Fruit fly (Drosophila melanogaster) whole organism, adult: ENCODE results near the gene eIF4EHP.

Experiments used
- CG11617 ChIP-seq: fragments of 200-800 bp; sonication (Bioruptor generic); optimal IDR thresholded peaks from 2 replicates; lab custom pipeline; 2017; ENCODE audit warnings: mild to moderate bottlenecking, missing biosample characterization, missing genetic modification reagents, missing genetic modification characterization
- CG12768 ChIP-seq: fragments of 200-800 bp; sonication (Bioruptor generic); optimal IDR thresholded peaks from 2 replicates; lab custom pipeline; 2017; ENCODE audit warnings: missing biosample characterization, missing genetic modification characterization, mild to moderate bottlenecking, moderate library complexity, missing genetic modification reagents
- CG14711 ChIP-seq: fragments of 200-800 bp; sonication (Bioruptor generic); optimal IDR thresholded peaks from 2 replicates; lab custom pipeline; 2018; ENCODE audit warnings: missing biosample characterization, mild to moderate bottlenecking, missing genetic modification characterization, moderate library complexity
- CG1620 ChIP-seq: fragments of 200-800 bp; sonication (Bioruptor generic); optimal IDR thresholded peaks from 2 replicates; lab custom pipeline; 2016; ENCODE audit warnings: missing biosample characterization, missing genetic modification characterization
- CG33017 ChIP-seq: fragments of 200-800 bp; sonication (Bioruptor generic); optimal IDR thresholded peaks from 2 replicates; lab custom pipeline; 2018; ENCODE audit warnings: missing biosample characterization, mild to moderate bottlenecking, missing genetic modification characterization, moderate library complexity
- CG5204 ChIP-seq: fragments of 200-800 bp; sonication (Bioruptor generic); optimal IDR thresholded peaks from 2 replicates; lab custom pipeline; 2016; ENCODE audit warnings: missing biosample characterization, missing genetic modification characterization
- CG7045 ChIP-seq: fragments of 200-800 bp; sonication (Bioruptor generic); optimal IDR thresholded peaks from 2 replicates; lab custom pipeline; 2017; ENCODE audit warnings: missing biosample characterization, mild to moderate bottlenecking, missing genetic modification characterization
- CG7101 ChIP-seq: fragments of 200-800 bp; sonication (Bioruptor generic); optimal IDR thresholded peaks from 2 replicates; lab custom pipeline; 2018; ENCODE audit warnings: missing biosample characterization, mild to moderate bottlenecking, missing genetic modification characterization, moderate library complexity
- Clk ChIP-seq: fragments of 200-800 bp; sonication (Bioruptor generic); optimal IDR thresholded peaks from 2 replicates; lab custom pipeline; 2017; ENCODE audit warnings: missing biosample characterization, missing genetic modification characterization
- Crg-1 ChIP-seq: fragments of 200-800 bp; sonication (Bioruptor generic); optimal IDR thresholded peaks from 2 replicates; lab custom pipeline; 2016; ENCODE audit warnings: missing biosample characterization, missing genetic modification characterization
- Hr96 ChIP-seq: fragments of 200-800 bp; sonication (Bioruptor generic); optimal IDR thresholded peaks from 2 replicates; lab custom pipeline; 2016; ENCODE audit warnings: missing biosample characterization, missing genetic modification characterization
- Mnt ChIP-seq: fragments of 200-800 bp; sonication (Bioruptor generic); optimal IDR thresholded peaks from 2 replicates; lab custom pipeline; 2016; ENCODE audit warnings: missing biosample characterization, mild to moderate bottlenecking, missing genetic modification characterization
- bab1 ChIP-seq: fragments of 200-800 bp; sonication (Bioruptor generic); optimal IDR thresholded peaks from 3 replicates; lab custom pipeline; 2019; ENCODE audit warnings: missing biosample characterization, mild to moderate bottlenecking, missing genetic modification characterization, moderate library complexity
- cic ChIP-seq: fragments of 200-800 bp; sonication (Bioruptor generic); optimal IDR thresholded peaks from 2 replicates; lab custom pipeline; 2017; ENCODE audit warnings: missing biosample characterization, mild to moderate bottlenecking, missing genetic modification characterization, moderate library complexity
- cnc ChIP-seq, 2 experiments: fragments of >200 bp; optimal IDR thresholded peaks; 2 replicates each; lab custom pipeline; 2017
- kay ChIP-seq: fragments of 200-800 bp; sonication (Bioruptor generic); peaks from one replicate; lab custom pipeline; 2016; ENCODE audit warnings: missing biosample characterization, missing genetic modification characterization, borderline replicate concordance
- ovo ChIP-seq: fragments of 200-800 bp; sonication (Bioruptor generic); optimal IDR thresholded peaks from 2 replicates; lab custom pipeline; 2016; ENCODE audit warnings: missing biosample characterization, missing genetic modification characterization
- pad ChIP-seq: fragments of 200-800 bp; sonication (Bioruptor generic); optimal IDR thresholded peaks from 3 replicates; lab custom pipeline; 2017; ENCODE audit warnings: missing biosample characterization, missing genetic modification characterization, mild to moderate bottlenecking, moderate library complexity, missing genetic modification reagents
- tj ChIP-seq: fragments of 200-800 bp; sonication (Bioruptor generic); optimal IDR thresholded peaks from 3 replicates; lab custom pipeline; 2017; ENCODE audit warnings: missing biosample characterization, mild to moderate bottlenecking, missing genetic modification characterization, moderate library complexity
- toe ChIP-seq: fragments of 200-800 bp; sonication (Bioruptor generic); optimal IDR thresholded peaks from 2 replicates; lab custom pipeline; 2016; ENCODE audit warnings: missing biosample characterization, missing genetic modification characterization

The eIF4EHP gene

dm6 chr3R:24092590-24093151 is 16.1 kb downstream of the eIF4EHP start:
- TF ChIP-seq CG14711 (tag; lab: Kevin White, UChicago) (no peak), tj (GFP tag; lab: Kevin White, UChicago) (no peak), CG7045 (no peak), CG7101 (tag; lab: Kevin White, UChicago) (no peak), Crg-1 (GFP tag; lab: Kevin White, UChicago) (no peak), CG11617 (GFP tag; lab: Kevin White, UChicago) (no peak), bab1 (GFP tag; lab: Kevin White, UChicago) (no peak)

DNA sequence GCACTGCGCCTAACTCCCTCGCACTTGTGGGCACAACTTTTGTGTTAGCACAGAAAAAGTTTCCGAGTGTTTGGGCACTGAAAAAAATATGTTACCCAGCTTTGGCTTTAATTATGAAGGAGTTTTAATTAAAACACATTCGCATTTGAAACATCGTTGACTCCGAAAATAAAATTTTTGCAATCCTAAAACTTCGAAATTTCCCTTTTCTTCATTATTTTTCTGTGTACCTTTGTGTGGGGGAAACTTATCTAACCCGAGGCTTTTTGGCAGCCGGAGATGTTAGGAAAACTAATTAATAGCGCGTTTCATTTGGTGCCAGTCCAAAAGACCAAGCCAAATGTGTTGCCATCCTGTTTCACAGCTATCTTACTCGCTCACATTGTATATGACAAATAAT is 17.1 kb downstream of the eIF4EHP start:
- TF ChIP-seq CG33017 (no peak), pad (GFP tag; lab: Kevin White, UChicago) (no peak), CG14711 (tag; lab: Kevin White, UChicago) (no peak), CG11617 (GFP tag; lab: Kevin White, UChicago) (no peak), ovo (GFP tag; lab: Kevin White, UChicago) (no peak), toe (GFP tag; lab: Kevin White, UChicago) (no peak), CG1620 (no peak), cic (no peak), CG7045 (no peak), CG7101 (tag; lab: Kevin White, UChicago) (no peak), bab1 (GFP tag; lab: Kevin White, UChicago) (no peak), CG12768 (GFP tag; lab: Kevin White, UChicago) (no peak), CG5204 (GFP tag; lab: Kevin White, UChicago) (no peak)

- TF ChIP-seq Mnt (GFP tag; lab: Kevin White, UChicago) (no peak), Crg-1 (GFP tag; lab: Kevin White, UChicago) (no peak), bab1 (GFP tag; lab: Kevin White, UChicago) (no peak), Hr96 (GFP tag; lab: Kevin White, UChicago) (no peak), CG5204 (GFP tag; lab: Kevin White, UChicago) (no peak), tj (GFP tag; lab: Kevin White, UChicago) (no peak), CG7045 (no peak), CG11617 (GFP tag; lab: Kevin White, UChicago) (no peak), Clk (GFP tag; lab: Kevin White, UChicago) (no peak), pad (GFP tag; lab: Kevin White, UChicago) (no peak), cnc (optimal IDR thresholded peaks at IDR 0.05; lab: Kevin White, UChicago) (no peak), CG33017 (no peak), CG1620 (no peak), kay (GFP tag; lab: Kevin White, UChicago) (no peak), CG7101 (tag; lab: Kevin White, UChicago) (no peak), CG12768 (GFP tag; lab: Kevin White, UChicago) (no peak), cic (no peak), CG14711 (tag; lab: Kevin White, UChicago) (no peak), ovo (GFP tag; lab: Kevin White, UChicago) (no peak)
Observed at dm6 chr3R:24090143-24090542, 18.6 kb downstream of the eIF4EHP start.

- TF ChIP-seq tj (GFP tag; lab: Kevin White, UChicago) = no peak
- peak; percentile 83 for TF ChIP-seq kay (GFP tag; lab: Kevin White, UChicago)
- peak; percentile 89 for TF ChIP-seq cic
Observed at dm6 chr3R:24084975-24085374, 23.8 kb downstream of the eIF4EHP start.

- TF ChIP-seq Mnt (GFP tag; lab: Kevin White, UChicago) (no peak), CG14711 (tag; lab: Kevin White, UChicago) (no peak), CG1620 (no peak), pad (GFP tag; lab: Kevin White, UChicago) (no peak), toe (GFP tag; lab: Kevin White, UChicago) (no peak), CG33017 (no peak), CG7101 (tag; lab: Kevin White, UChicago) (no peak), CG12768 (GFP tag; lab: Kevin White, UChicago) (no peak), bab1 (GFP tag; lab: Kevin White, UChicago) (no peak), CG5204 (GFP tag; lab: Kevin White, UChicago) (no peak), Crg-1 (GFP tag; lab: Kevin White, UChicago) (no peak), Hr96 (GFP tag; lab: Kevin White, UChicago) (no peak), cnc (optimal IDR thresholded peaks at IDR 0.05; lab: Kevin White, UChicago) (no peak), CG7045 (no peak), kay (GFP tag; lab: Kevin White, UChicago) (no peak), tj (GFP tag; lab: Kevin White, UChicago) (no peak), cic (no peak), ovo (GFP tag; lab: Kevin White, UChicago) (no peak), Clk (GFP tag; lab: Kevin White, UChicago) (no peak)
Observed at dm6 chr3R:24079613-24080012, 29.1 kb downstream of the eIF4EHP start.

DNA sequence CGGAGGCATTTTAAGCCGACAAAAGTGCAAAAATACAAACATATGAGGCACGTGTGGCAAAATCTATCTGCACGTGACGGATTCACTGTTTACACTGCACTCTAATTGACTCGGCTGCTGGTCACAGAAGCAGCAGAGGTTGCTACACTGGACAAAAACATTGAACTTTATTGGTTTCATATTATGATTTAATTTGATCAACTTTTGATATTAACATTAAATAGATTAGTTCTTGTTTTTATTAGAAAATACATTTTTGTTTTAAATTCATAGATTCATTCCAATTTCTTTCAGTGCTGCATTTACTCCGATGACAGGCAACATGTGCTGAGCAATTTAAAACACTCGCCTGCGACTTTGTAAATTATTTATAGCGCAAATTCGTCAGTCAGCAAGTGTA is 29.6 kb downstream of the eIF4EHP start:
- peak; percentile 34 for TF ChIP-seq kay (GFP tag; lab: Kevin White, UChicago)
- TF ChIP-seq CG1620 = peak; percentile 7
- TF ChIP-seq bab1 (GFP tag; lab: Kevin White, UChicago) = peak; percentile 5
- TF ChIP-seq Crg-1 (GFP tag; lab: Kevin White, UChicago) = no peak
- TF ChIP-seq Clk (GFP tag; lab: Kevin White, UChicago) = no peak
- no peak for TF ChIP-seq CG33017
- TF ChIP-seq CG14711 (tag; lab: Kevin White, UChicago) = peak; percentile 16
